Worm (Caenorhabditis elegans) whole organism, L3 larva: Measurements from ENCODE around the gene egl-6.

ENCODE experiments used
- ceh-16 ChIP-seq: sonication (generic microtip); optimal IDR thresholded peaks from 2 replicates; lab custom pipeline; 2017; ENCODE audit warnings: missing biosample characterization, missing genetic modification characterization
- ceh-28 ChIP-seq: fragments of 150-350 bp; optimal IDR thresholded peaks from 2 replicates; lab custom pipeline; 2014; ENCODE audit warnings: missing biosample characterization, missing genetic modification reagents, missing genetic modification characterization
- elt-2 ChIP-seq: sonication (generic microtip); optimal IDR thresholded peaks from 2 replicates; lab custom pipeline; 2016; ENCODE audit warnings: missing genetic modification reagents, mild to moderate bottlenecking, missing genetic modification characterization, missing compliant biosample characterization
- elt-3 ChIP-seq, 3 experiments: fragments of 150-350 bp in 1 of 3; sonication (generic microtip) in 2 of 3; optimal IDR thresholded peaks; 2 replicates in 2 of 3; 4 replicates in 1 of 3; lab custom pipeline; 2014 to 2017; ENCODE audit warnings: missing biosample characterization in 3 of 3, missing genetic modification characterization in 3 of 3
- hmg-11 ChIP-seq: sonication (generic microtip); optimal IDR thresholded peaks from 2 replicates; lab custom pipeline; 2016; ENCODE audit warnings: missing genetic modification characterization, missing compliant biosample characterization
- lin-39 ChIP-seq: fragments of 150-350 bp; optimal IDR thresholded peaks from 2 replicates; lab custom pipeline; 2018; ENCODE audit warnings: missing biosample characterization, missing genetic modification reagents, missing genetic modification characterization
- nhr-12 ChIP-seq: fragments of 150-350 bp; optimal IDR thresholded peaks from 2 replicates; lab custom pipeline; 2014; ENCODE audit warnings: missing biosample characterization, missing genetic modification characterization
- nhr-23 ChIP-seq: fragments of 150-350 bp; optimal IDR thresholded peaks from 2 replicates; lab custom pipeline; 2014; ENCODE audit warnings: missing biosample characterization, missing genetic modification reagents, missing genetic modification characterization
- nhr-76 ChIP-seq: fragments of 150-350 bp; sonication (generic microtip); optimal IDR thresholded peaks from 5 replicates; lab custom pipeline; 2014; ENCODE audit warnings: missing biosample characterization, missing genetic modification characterization
- pha-4 ChIP-seq: fragments of 150-350 bp; optimal IDR thresholded peaks from 2 replicates; lab custom pipeline; 2014; ENCODE audit warnings: missing biosample characterization, missing genetic modification reagents, missing genetic modification characterization
- snpc-4 ChIP-seq: fragments of 150-350 bp; optimal IDR thresholded peaks from 2 replicates; lab custom pipeline; 2014; ENCODE audit warnings: missing biosample characterization, missing genetic modification characterization
- unc-39 ChIP-seq: sonication (generic microtip); optimal IDR thresholded peaks from 4 replicates; lab custom pipeline; 2017; ENCODE audit warnings: missing biosample characterization, missing genetic modification characterization

- TF ChIP-seq snpc-4 (tag; lab: Kevin White, UChicago) (peak; percentile 66), ceh-16 (no peak), lin-39 (peak; percentile 91), pha-4 (tag; lab: Kevin White, UChicago) (peak; percentile 90), unc-39 (tag; lab: Kevin White, UChicago) (no peak), ceh-28 (no peak), nhr-23 (tag; lab: Kevin White, UChicago) (no peak), elt-2 (tag; lab: Kevin White, UChicago) (peak; percentile 37), hmg-11 (peak; percentile 60), nhr-12 (tag; lab: Kevin White, UChicago) (no peak), nhr-76 (tag; lab: Kevin White, UChicago) (no peak), elt-3 (tag; optimal IDR thresholded peaks at IDR 0.05; lab: Kevin White, UChicago) (no peak)
These were observed 22.3 kb downstream of the egl-6 start, which contains the start of the genes R07E4.5 and R07E4.3 for ce11 chrX:5953174-5953573.
